Fruit fly (Drosophila melanogaster): ENCODE measurements around the gene CG12506.

Gene CG12506

DNA sequence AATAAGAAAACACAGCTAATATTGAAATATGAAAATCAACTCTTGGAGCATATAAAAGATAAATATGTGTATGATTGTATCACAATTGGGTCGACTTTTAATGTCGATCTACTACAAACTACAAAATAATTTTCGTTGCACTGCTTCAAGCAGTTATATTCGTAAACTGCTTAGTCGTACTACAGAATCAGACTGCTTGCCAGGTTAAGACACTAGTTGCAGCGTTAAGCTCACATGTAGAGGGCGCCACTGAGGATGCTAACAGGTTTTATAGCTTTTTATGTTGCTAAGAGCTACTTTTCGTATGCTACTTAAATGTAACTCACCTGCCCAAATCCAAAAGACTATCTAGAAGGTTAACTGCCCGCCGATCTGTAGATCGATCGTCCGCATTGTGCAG is 33.3 kb upstream of the CG12506 start (continued):
- no peak for TF ChIP-seq Dek (tag; optimal IDR thresholded peaks at IDR 0.05)
- 0 out of 2 replicates have a peak, but pooled peaks have one; percentile 25 for TF ChIP-seq al (GFP tag; IDR thresholded peaks at IDR 0.05)
- TF ChIP-seq pita (GFP tag; optimal IDR thresholded peaks at IDR 0.05) = peak; percentile 15
- TF ChIP-seq ac (GFP tag; optimal IDR thresholded peaks at IDR 0.05) = no peak
- TF ChIP-seq pan (optimal IDR thresholded peaks at IDR 0.05) = no peak
- no peak for TF ChIP-seq pan (GFP tag; optimal IDR thresholded peaks at IDR 0.05 in 1 of 2, IDR thresholded peaks at IDR 0.05 in 1 of 2)
- no peak for TF ChIP-seq Deaf1 (tag; optimal IDR thresholded peaks at IDR 0.05)
- TF ChIP-seq H15 (GFP tag; IDR thresholded peaks at IDR 0.05) = peak; percentile 14; the same call in 1 of the 3 replicates
- no peak for TF ChIP-seq trh (GFP tag; optimal IDR thresholded peaks at IDR 0.05)
- TF ChIP-seq CG6654 (GFP tag; optimal IDR thresholded peaks at IDR 0.05) = no peak
- no peak for TF ChIP-seq ERR (GFP tag; optimal IDR thresholded peaks at IDR 0.05)
- peak; percentile 15 for TF ChIP-seq zen (tag; optimal IDR thresholded peaks at IDR 0.05)
- no peak for TF ChIP-seq eyg (GFP tag; optimal IDR thresholded peaks at IDR 0.05)
- TF ChIP-seq prd (optimal IDR thresholded peaks at IDR 0.05) = no peak
- peak; percentile 40; the same call in 2 of the 3 replicates for TF ChIP-seq prd (GFP tag; IDR thresholded peaks at IDR 0.05)
- no peak for TF ChIP-seq nau (GFP tag; optimal IDR thresholded peaks at IDR 0.05)
- peak in 1 of 2 experiments; percentile 70 for TF ChIP-seq Eip74EF (GFP tag; optimal IDR thresholded peaks at IDR 0.05)
- TF ChIP-seq CG17568 (GFP tag; optimal IDR thresholded peaks at IDR 0.05) = no peak
- no peak for TF ChIP-seq CG10321 (GFP tag; IDR thresholded peaks at IDR 0.05)
- no peak for TF ChIP-seq unpg (GFP tag; optimal IDR thresholded peaks at IDR 0.05)
- no peak for TF ChIP-seq Xbp1 (GFP tag; optimal IDR thresholded peaks at IDR 0.05)
- peak in 1 of 2 experiments; percentile 63 for TF ChIP-seq Dfd (GFP tag; optimal IDR thresholded peaks at IDR 0.05)
- no peak for TF ChIP-seq wek (GFP tag; optimal IDR thresholded peaks at IDR 0.05)
- no peak for TF ChIP-seq lilli (GFP tag; optimal IDR thresholded peaks at IDR 0.05)
- no peak for TF ChIP-seq Oli (tag; optimal IDR thresholded peaks at IDR 0.05)
- no peak for TF ChIP-seq zen2 (GFP tag; IDR thresholded peaks at IDR 0.05; ENCODE audit: partially characterized antibody)
- TF ChIP-seq sim (GFP tag; IDR thresholded peaks at IDR 0.05) = no peak
- TF ChIP-seq CG18599 (GFP tag; optimal IDR thresholded peaks at IDR 0.05) = no peak
- peak; percentile 50 for TF ChIP-seq Bdp1 (GFP tag; optimal IDR thresholded peaks at IDR 0.05)
- no peak for TF ChIP-seq tna (GFP tag; IDR thresholded peaks at IDR 0.05; ENCODE audit: partially characterized antibody)
- TF ChIP-seq CG42726 (GFP tag; IDR thresholded peaks at IDR 0.05; ENCODE audit: partially characterized antibody) = peak; percentile 71; the same call in 1 of the 2 replicates
- no peak for TF ChIP-seq tio (GFP tag; optimal IDR thresholded peaks at IDR 0.05)
- no peak for TF ChIP-seq CG3838 (GFP tag; optimal IDR thresholded peaks at IDR 0.05)
- TF ChIP-seq nerfin-2 (GFP tag; IDR thresholded peaks at IDR 0.05; ENCODE audit: partially characterized antibody) = peak; percentile 13; the same call in 1 of the 2 replicates
- TF ChIP-seq hbn (GFP tag; IDR thresholded peaks at IDR 0.05; ENCODE audit: partially characterized antibody) = no peak
- no peak for TF ChIP-seq CG5245 (GFP tag; optimal IDR thresholded peaks at IDR 0.05)
- no peak for TF ChIP-seq en (GFP tag; optimal IDR thresholded peaks at IDR 0.05)
- peak; percentile 67; the same call in 2 of the 3 replicates for TF ChIP-seq CG6791 (GFP tag; IDR thresholded peaks at IDR 0.05; ENCODE audit: partially characterized antibody)
- no peak for TF ChIP-seq mam (GFP tag; optimal IDR thresholded peaks at IDR 0.05)
- no peak for TF ChIP-seq CG31388 (GFP tag; optimal IDR thresholded peaks at IDR 0.05)
- TF ChIP-seq Bgb (GFP tag; IDR thresholded peaks at IDR 0.05; ENCODE audit: partially characterized antibody) = peak; percentile 44; the same call in 1 of the 2 replicates
- TF ChIP-seq CG13287 (GFP tag; IDR thresholded peaks at IDR 0.05; ENCODE audit: partially characterized antibody) = 0 out of 2 replicates have a peak, but pooled peaks have one; percentile 40
- TF ChIP-seq HmgD (GFP tag; optimal IDR thresholded peaks at IDR 0.05) = peak; percentile 30
- no peak for TF ChIP-seq run (tag; optimal IDR thresholded peaks at IDR 0.05)
- no peak for TF ChIP-seq D19A (tag; optimal IDR thresholded peaks at IDR 0.05)
- no peak for TF ChIP-seq CG12744 (GFP tag; optimal IDR thresholded peaks at IDR 0.05)
- peak; percentile 91 for TF ChIP-seq stwl (tag; optimal IDR thresholded peaks at IDR 0.05)
- peak; percentile 27 for TF ChIP-seq Jarid2 (GFP tag; optimal IDR thresholded peaks at IDR 0.05)
- no peak for TF ChIP-seq wor (GFP tag; IDR thresholded peaks at IDR 0.05)
- TF ChIP-seq CG4730 (GFP tag; IDR thresholded peaks at IDR 0.05) = no peak
